Worm (Caenorhabditis elegans): ENCODE results near the gene lgc-22.

DNA sequence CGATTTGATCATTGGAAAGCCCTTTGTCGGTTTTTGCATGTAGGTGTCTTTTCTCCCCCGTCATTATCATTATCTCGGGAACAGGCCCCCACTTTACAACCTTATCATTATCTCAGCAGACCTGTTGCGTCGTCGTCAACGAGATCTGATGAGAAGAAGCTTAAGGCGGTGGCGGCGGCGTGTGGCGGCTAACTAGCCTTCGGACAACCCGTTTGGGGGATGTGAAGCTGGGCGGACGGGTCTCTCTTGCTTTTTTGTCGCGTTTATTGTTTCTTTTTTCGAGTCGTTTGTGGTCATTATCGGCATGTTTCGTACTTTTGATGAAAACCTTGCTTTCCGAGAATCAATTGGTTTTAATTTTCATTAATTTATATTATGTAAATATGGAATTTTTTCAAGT is 1.1 kb upstream of the lgc-22 start:
- TF ChIP-seq him-1 (tag; optimal IDR thresholded peaks at IDR 0.05) (no peak), W03F9.2 (tag; optimal IDR thresholded peaks at IDR 0.05) (no peak), dao-5 (tag; optimal IDR thresholded peaks at IDR 0.05) (no peak)
